Worm (Caenorhabditis elegans): ENCODE measurements around the gene Y24D9A.6.

- no peak for TF ChIP-seq B0261.1 (tag; optimal IDR thresholded peaks at IDR 0.05)
- TF ChIP-seq Y67H2A.10 (GFP tag; conservative IDR thresholded peaks at IDR 0.05), result no peak
- no peak for TF ChIP-seq ets-4 (GFP tag; optimal IDR thresholded peaks at IDR 0.05)
- TF ChIP-seq attf-3 (GFP tag; conservative IDR thresholded peaks at IDR 0.05), result no peak
- no peak for TF ChIP-seq snpc-4 (GFP tag; optimal IDR thresholded peaks at IDR 0.05)
- no peak for TF ChIP-seq snpc-4 (tag; optimal IDR thresholded peaks at IDR 0.05)
- TF ChIP-seq Y53F4B.3 (GFP tag; IDR thresholded peaks at IDR 0.05), result no peak
- TF ChIP-seq madf-10 (tag; optimal IDR thresholded peaks at IDR 0.05), result no peak
- no peak for TF ChIP-seq athp-1 (tag; optimal IDR thresholded peaks at IDR 0.05)
- TF ChIP-seq hmg-1.2 (GFP tag; IDR thresholded peaks at IDR 0.05), result no peak
Measured at ce11 chrIV:4403870-4404269, 3.7 kb upstream of the Y24D9A.6 start.
